Fruit fly (Drosophila melanogaster) S2 (cell line): Measurements from ENCODE around the gene CG13937.

Source experiments
- CG8478 ChIP-seq: fragments of >200 bp; optimal IDR thresholded peaks from 2 replicates; lab custom pipeline; 2018
- CTCF ChIP-seq, 2 experiments: fragments of >200 bp; optimal IDR thresholded peaks; 2 replicates each; lab custom pipeline; 2018

- no peak for TF ChIP-seq CG8478 (lab: Kevin White, UChicago)
- TF ChIP-seq CTCF (optimal IDR thresholded peaks at IDR 0.05; lab: Kevin White, UChicago), result no peak
Measured at dm6 chr3L:1865121-1865727, 17.6 kb downstream of the CG13937 start, which contains the start of the genes HBS1 and CG12025.
